Worm (Caenorhabditis elegans) whole organism, midembryonic: ENCODE results near the gene mip-1.

ENCODE experiments used
- cog-1 ChIP-seq: sonication (generic microtip); optimal IDR thresholded peaks from 2 replicates; lab custom pipeline; 2016; ENCODE audit warnings: missing genetic modification characterization, missing compliant biosample characterization
- flt-1 ChIP-seq: fragments of 200-800 bp; sonication (Bioruptor generic); IDR thresholded peaks from 2 replicates; pipeline ENCODE4 v1.3.6; 2022; ENCODE audit warnings: missing genetic modification characterization, missing compliant biosample characterization
- ref-1 ChIP-seq: fragments of 200-800 bp; sonication (Bioruptor generic); conservative IDR thresholded peaks from 2 replicates; pipeline ENCODE4 v1.3.6; 2022; ENCODE audit warnings: missing genetic modification reagents, missing genetic modification characterization, missing compliant biosample characterization
- ztf-23 ChIP-seq: fragments of 200-800 bp; sonication (Bioruptor generic); IDR thresholded peaks from 2 replicates; pipeline ENCODE4 v1.3.6; 2022; ENCODE audit warnings: missing genetic modification reagents, missing genetic modification characterization, missing compliant biosample characterization

DNA sequence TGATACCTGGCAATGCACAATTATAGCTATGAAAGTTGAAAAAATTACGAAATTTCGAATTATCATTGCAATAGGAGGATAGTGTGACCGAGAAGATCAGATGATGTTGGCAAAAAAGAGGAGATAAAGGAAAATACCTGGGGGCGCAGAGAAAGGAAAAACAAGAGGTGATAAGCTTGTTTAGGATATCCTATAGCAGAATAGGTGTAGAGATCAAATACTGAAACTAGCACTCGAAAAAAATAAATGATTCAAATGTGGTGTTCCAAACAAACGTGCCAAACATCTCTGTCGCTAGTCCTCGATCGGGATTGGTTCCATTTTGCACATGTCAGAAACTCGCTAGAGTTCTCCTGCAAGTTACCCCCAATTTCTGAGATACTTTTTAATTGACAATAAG is 36.6 kb downstream of the mip-1 start, which contains the start of gene F26A1.9:
- no peak for TF ChIP-seq ztf-23 (GFP tag; lab: Robert Waterston, UW)
- TF ChIP-seq ref-1 (GFP tag; lab: Robert Waterston, UW): no peak
- TF ChIP-seq cog-1: no peak
- no peak for TF ChIP-seq flt-1 (GFP tag; lab: Robert Waterston, UW)
